Worm (Caenorhabditis elegans) whole organism, early embryonic: ENCODE data around the gene C30G4.2.

Experiments used
- B0310.2 ChIP-seq: sonication (generic microtip); optimal IDR thresholded peaks from 2 replicates; lab custom pipeline; 2016; ENCODE audit warnings: mild to moderate bottlenecking, missing genetic modification characterization, missing compliant biosample characterization
- F13C5.2 ChIP-seq: sonication (generic microtip); optimal IDR thresholded peaks from 2 replicates; lab custom pipeline; 2017; ENCODE audit warnings: mild to moderate bottlenecking, missing genetic modification characterization, inconsistent platforms, missing compliant biosample characterization
- ets-7 ChIP-seq: sonication (generic microtip); optimal IDR thresholded peaks from 2 replicates; lab custom pipeline; 2016; ENCODE audit warnings: missing genotype, missing genetic modification characterization, missing compliant biosample characterization
- flt-1 ChIP-seq: fragments of 200-800 bp; sonication (Bioruptor generic); IDR thresholded peaks from 2 replicates; pipeline ENCODE4 v1.3.6; 2022; ENCODE audit warnings: missing genetic modification characterization, missing compliant biosample characterization
- hmg-4 ChIP-seq: fragments of 200-800 bp; sonication (Bioruptor generic); optimal IDR thresholded peaks from 2 replicates; lab custom pipeline; 2018; ENCODE audit warnings: mild to moderate bottlenecking, missing genetic modification characterization, missing compliant biosample characterization
- hnd-1 ChIP-seq: sonication (generic microtip); optimal IDR thresholded peaks from 2 replicates; lab custom pipeline; 2016; ENCODE audit warnings: missing genetic modification characterization, missing compliant biosample characterization
- tra-4 ChIP-seq: sonication (generic microtip); optimal IDR thresholded peaks from 2 replicates; lab custom pipeline; 2017; ENCODE audit warnings: missing genetic modification characterization, missing compliant biosample characterization

DNA sequence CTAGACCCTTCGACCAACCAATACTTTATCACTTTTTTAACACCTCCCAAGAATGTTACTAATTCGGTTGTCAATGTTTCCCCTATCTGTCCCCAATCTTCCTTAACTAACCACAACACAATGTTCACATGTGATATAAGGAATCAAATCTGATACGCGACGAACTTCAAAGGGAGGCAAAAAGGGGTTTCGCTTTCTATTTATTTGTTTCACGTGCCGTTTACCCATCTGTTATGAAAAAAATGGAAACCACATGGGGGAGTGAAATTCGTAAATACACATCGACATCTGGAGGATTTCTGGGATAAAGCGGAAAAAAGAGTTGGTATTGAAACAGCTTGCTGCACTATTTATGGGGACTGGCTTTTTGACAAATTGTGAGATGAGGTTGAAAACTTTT, 16.7 kb upstream of the C30G4.2 start:
- TF ChIP-seq tra-4 (tag; lab: Kevin White, UChicago) (no peak), F13C5.2 (no peak), hnd-1 (tag; lab: Kevin White, UChicago) (no peak), B0310.2 (tag; lab: Kevin White, UChicago) (no peak), hmg-4 (GFP tag; lab: Kevin White, UChicago) (no peak), flt-1 (GFP tag; lab: Robert Waterston, UW) (no peak), ets-7 (no peak)
